Worm (Caenorhabditis elegans): ENCODE results near the gene T04F3.4.

The T04F3.4 gene

ce11 chrV:11764373-11764954, 1.6 kb upstream of the T04F3.4 start, which contains the start of the genes F55A11.1 and syx-5 (continued):
- TF ChIP-seq gei-8 (GFP tag; optimal IDR thresholded peaks at IDR 0.05) (no peak), nhr-77 (tag; optimal IDR thresholded peaks at IDR 0.05) (peak; percentile 46), nhr-11 (tag; optimal IDR thresholded peaks at IDR 0.05) (peak; percentile 50), vab-7 (GFP tag; IDR thresholded peaks at IDR 0.05) (peak; percentile 32; the same call in 1 of the 2 replicates), unc-62 (GFP tag; optimal IDR thresholded peaks at IDR 0.05 in 1 of 2) (no peak), unc-62 (tag; optimal IDR thresholded peaks at IDR 0.05) (no peak), ceh-44 (GFP tag; IDR thresholded peaks at IDR 0.05) (no peak), hlh-11 (tag; optimal IDR thresholded peaks at IDR 0.05) (peak; percentile 86), mep-1 (tag; optimal IDR thresholded peaks at IDR 0.05) (peak; percentile 89), madf-5 (GFP tag; IDR thresholded peaks at IDR 0.05) (no peak), zip-11 (GFP tag; IDR thresholded peaks at IDR 0.05) (no peak), ztf-7 (tag; optimal IDR thresholded peaks at IDR 0.05) (peak; percentile 83), aly-2 (tag; optimal IDR thresholded peaks at IDR 0.05) (no peak), Y75B8A.6 (GFP tag; IDR thresholded peaks at IDR 0.05) (no peak), dmd-6 (GFP tag; IDR thresholded peaks at IDR 0.05) (peak; percentile 78), lir-3 (tag; optimal IDR thresholded peaks at IDR 0.05) (no peak), dmd-9 (GFP tag; IDR thresholded peaks at IDR 0.05) (no peak), T20F7.1 (GFP tag; optimal IDR thresholded peaks at IDR 0.05) (peak; percentile 87), daf-8 (GFP tag; IDR thresholded peaks at IDR 0.05) (no peak), unc-130 (GFP tag; optimal IDR thresholded peaks at IDR 0.05) (peak; percentile 18), ama-1 (optimal IDR thresholded peaks at IDR 0.05) (no peak), zag-1 (tag; optimal IDR thresholded peaks at IDR 0.05) (no peak), Y5F2A.4 (GFP tag; optimal IDR thresholded peaks at IDR 0.05) (no peak), nhr-42 (GFP tag; IDR thresholded peaks at IDR 0.05) (peak; percentile 76; the same call in 1 of the 2 replicates), F10B5.3 (tag; optimal IDR thresholded peaks at IDR 0.05) (peak; percentile 78), hlh-30 (tag; optimal IDR thresholded peaks at IDR 0.05; ENCODE audit: insufficient read depth) (peak; percentile 78), nhr-28 (tag; optimal IDR thresholded peaks at IDR 0.05) (peak; percentile 43), F26F4.8 (GFP tag; conservative IDR thresholded peaks at IDR 0.05) (no peak), nhr-111 (GFP tag; optimal IDR thresholded peaks at IDR 0.05) (no peak), daf-16 (GFP tag; optimal IDR thresholded peaks at IDR 0.05) (peak; percentile 50 to 89), daf-16 (tag; optimal IDR thresholded peaks at IDR 0.05) (peak; percentile 58), lin-13 (GFP tag; optimal IDR thresholded peaks at IDR 0.05) (peak; percentile 71), mxl-3 (GFP tag; optimal IDR thresholded peaks at IDR 0.05) (peak; percentile 97), attf-4 (tag; optimal IDR thresholded peaks at IDR 0.05) (no peak), mes-2 (tag; optimal IDR thresholded peaks at IDR 0.05; ENCODE audit: poor library complexity, severe bottlenecking) (peak; percentile 57), aha-1 (tag) (no peak), snpc-1.2 (GFP tag; IDR thresholded peaks at IDR 0.05) (0 out of 2 replicates have a peak, but pooled peaks have one; percentile 9), egl-43 (GFP tag; IDR thresholded peaks at IDR 0.05) (0 out of 2 replicates have a peak, but pooled peaks have one; percentile 48), lin-39 (tag; optimal IDR thresholded peaks at IDR 0.05) (no peak), F49E8.2 (tag; optimal IDR thresholded peaks at IDR 0.05; ENCODE audit: borderline replicate concordance) (peak; percentile 9), nhr-102 (tag; optimal IDR thresholded peaks at IDR 0.05) (peak; percentile 90), fkh-10 (GFP tag; optimal IDR thresholded peaks at IDR 0.05) (peak; percentile 76), lin-15B (tag; optimal IDR thresholded peaks at IDR 0.05) (no peak), ceh-62 (tag; optimal IDR thresholded peaks at IDR 0.05) (no peak), R02D3.7 (tag; optimal IDR thresholded peaks at IDR 0.05) (peak; percentile 84), spr-3 (GFP tag; optimal IDR thresholded peaks at IDR 0.05) (peak; percentile 78), pha-4 (GFP tag; IDR thresholded peaks at IDR 0.05) (peak; percentile 57), pha-4 (tag; optimal IDR thresholded peaks at IDR 0.05) (no peak), zfp-3 (GFP tag; conservative IDR thresholded peaks at IDR 0.05) (peak; percentile 71; the same call in 1 of the 2 replicates), arid-1 (GFP tag; conservative IDR thresholded peaks at IDR 0.05) (0 out of 2 replicates have a peak, but pooled peaks have one; percentile 21), Y105C5A.15 (GFP tag; IDR thresholded peaks at IDR 0.05) (no peak), zfp-2 (tag; optimal IDR thresholded peaks at IDR 0.05) (peak; percentile 12)

Data from whole organism, L4 larva.